Fruit fly (Drosophila melanogaster) Kc167 (cell line): ENCODE data around the gene CG14722.

Experiments
- Myc ChIP-seq: fragments of >200 bp; optimal IDR thresholded peaks from 2 replicates; lab custom pipeline; 2017; ENCODE audit warnings: missing external identifiers
- Sin3A ChIP-seq: fragments of >200 bp; optimal IDR thresholded peaks from 2 replicates; lab custom pipeline; 2018; ENCODE audit warnings: missing external identifiers
- h ChIP-seq: fragments of >200 bp; optimal IDR thresholded peaks from 3 replicates; lab custom pipeline; 2018; ENCODE audit warnings: missing external identifiers
- insv ChIP-seq: fragments of >200 bp; optimal IDR thresholded peaks from 3 replicates; lab custom pipeline; 2018; ENCODE audit warnings: missing external identifiers
- psq ChIP-seq: fragments of >200 bp; optimal IDR thresholded peaks from 2 replicates; lab custom pipeline; 2017; ENCODE audit warnings: missing external identifiers
- ttk ChIP-seq: sonication (Bioruptor generic); optimal IDR thresholded peaks from 2 replicates; lab custom pipeline; 2017; ENCODE audit warnings: missing external identifiers

Gene CG14722

dm6 chr3R:11751756-11752155, 10.1 kb downstream of the CG14722 start:
- no peak for TF ChIP-seq psq (lab: Kevin White, UChicago)

DNA sequence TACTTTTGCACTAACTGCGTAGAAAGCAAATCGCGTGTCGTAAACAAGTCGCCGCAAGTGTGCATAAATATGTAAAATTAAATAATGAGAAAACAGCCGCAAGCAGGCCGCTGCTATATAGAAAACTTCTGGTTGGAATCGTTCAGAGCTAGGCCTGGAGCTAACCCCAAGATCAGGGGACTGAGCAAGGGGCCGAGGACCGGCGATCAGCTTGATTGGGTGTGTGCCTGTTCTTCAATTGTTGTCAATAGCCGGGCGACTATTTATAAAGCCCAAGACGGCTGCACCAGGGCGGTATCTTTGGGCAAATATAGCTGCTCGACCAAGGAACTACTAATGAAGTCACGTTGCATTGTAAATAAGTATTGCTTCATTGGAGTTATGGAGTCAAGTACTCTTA, 15.1 kb downstream of the CG14722 start:
- TF ChIP-seq h (lab: Kevin White, UChicago), result no peak
- no peak for TF ChIP-seq Sin3A (lab: Kevin White, UChicago)

DNA sequence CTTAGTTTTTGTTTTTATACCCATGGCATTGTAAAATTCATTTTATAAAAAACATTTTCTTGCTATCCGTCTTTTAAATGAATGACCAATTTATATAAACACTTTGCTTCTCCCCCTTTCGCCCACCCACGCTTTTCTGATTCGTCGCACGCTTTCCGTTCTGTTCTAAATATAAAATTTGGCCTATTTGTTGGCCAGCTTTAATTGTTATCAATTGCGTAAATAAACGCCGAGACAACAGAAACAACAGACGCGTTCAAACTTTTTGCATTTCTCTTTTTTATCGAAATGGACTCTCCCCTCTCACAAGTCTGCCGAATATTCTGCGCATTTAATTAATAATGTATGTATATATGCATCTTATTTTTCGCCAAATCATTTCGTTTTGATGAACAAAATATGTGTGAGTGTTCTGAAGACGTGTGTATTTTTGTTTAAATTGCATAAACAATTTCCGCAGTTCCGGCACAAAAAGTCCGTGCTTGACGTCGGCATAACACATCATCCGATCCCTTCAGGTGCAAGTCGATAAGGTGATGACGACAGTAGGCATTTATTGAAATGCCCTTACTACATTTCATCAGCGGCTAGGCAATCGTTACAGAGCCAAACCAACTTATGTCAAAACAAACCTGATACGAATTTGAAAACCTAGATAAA, 15.6 kb downstream of the CG14722 start:
- TF ChIP-seq insv (no peak), psq (lab: Kevin White, UChicago) (no peak), Sin3A (lab: Kevin White, UChicago) (no peak), Myc (lab: Kevin White, UChicago) (no peak), h (lab: Kevin White, UChicago) (no peak), ttk (lab: Kevin White, UChicago) (no peak)

DNA sequence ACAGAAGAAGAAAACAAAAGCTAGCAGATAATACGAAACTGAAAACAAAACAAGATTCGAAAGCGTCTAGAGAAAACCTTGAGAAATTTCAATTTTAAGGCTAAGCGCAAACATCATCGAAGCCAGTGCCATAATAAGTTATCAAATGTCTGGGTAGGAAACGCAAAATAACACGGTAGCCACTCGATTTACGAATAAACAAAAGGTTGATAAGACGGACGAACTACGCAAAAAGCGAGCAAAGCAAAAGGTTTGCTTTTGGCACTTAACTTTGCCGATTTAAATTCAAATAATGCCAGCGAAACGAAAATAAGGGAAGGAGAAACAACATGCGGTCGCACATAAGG, 16.4 kb downstream of the CG14722 start:
- TF ChIP-seq Sin3A (lab: Kevin White, UChicago) (no peak), h (lab: Kevin White, UChicago) (no peak), ttk (lab: Kevin White, UChicago) (no peak), insv (no peak), Myc (lab: Kevin White, UChicago) (no peak), psq (lab: Kevin White, UChicago) (no peak)

DNA sequence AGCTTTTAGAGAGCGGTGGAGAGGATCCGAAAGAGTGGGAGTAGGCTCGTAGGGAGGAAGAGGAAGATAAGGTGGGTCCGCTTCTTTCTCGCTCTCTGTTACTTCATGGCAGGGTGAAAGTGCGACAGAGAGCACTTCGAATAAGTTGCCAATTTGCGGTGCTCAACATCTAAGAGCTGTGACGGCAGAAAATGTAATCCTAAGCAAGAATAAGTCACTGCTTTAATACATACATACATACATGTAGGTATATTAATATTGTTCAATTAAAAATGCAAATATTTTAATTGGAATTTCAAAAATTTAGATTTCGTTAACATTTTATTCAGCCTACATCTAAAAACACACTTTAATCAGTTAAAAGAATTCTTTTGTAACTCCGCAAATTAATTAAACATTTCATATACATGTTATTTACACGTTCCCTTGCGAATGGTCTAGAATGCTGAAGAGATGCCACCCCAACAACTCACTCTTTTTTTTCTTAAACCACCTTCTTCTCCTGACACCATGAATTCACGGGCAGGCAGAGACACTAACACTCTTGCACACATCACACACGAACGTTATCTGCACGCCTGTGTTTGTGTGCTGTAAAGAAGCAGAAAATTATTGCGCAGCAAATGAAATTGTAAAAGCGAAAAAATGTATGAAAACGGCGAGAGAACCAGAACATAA, 17.0 kb downstream of the CG14722 start:
- TF ChIP-seq Myc (lab: Kevin White, UChicago) (no peak), h (lab: Kevin White, UChicago) (no peak), psq (lab: Kevin White, UChicago) (no peak), ttk (lab: Kevin White, UChicago) (no peak), insv (no peak), Sin3A (lab: Kevin White, UChicago) (no peak)

DNA sequence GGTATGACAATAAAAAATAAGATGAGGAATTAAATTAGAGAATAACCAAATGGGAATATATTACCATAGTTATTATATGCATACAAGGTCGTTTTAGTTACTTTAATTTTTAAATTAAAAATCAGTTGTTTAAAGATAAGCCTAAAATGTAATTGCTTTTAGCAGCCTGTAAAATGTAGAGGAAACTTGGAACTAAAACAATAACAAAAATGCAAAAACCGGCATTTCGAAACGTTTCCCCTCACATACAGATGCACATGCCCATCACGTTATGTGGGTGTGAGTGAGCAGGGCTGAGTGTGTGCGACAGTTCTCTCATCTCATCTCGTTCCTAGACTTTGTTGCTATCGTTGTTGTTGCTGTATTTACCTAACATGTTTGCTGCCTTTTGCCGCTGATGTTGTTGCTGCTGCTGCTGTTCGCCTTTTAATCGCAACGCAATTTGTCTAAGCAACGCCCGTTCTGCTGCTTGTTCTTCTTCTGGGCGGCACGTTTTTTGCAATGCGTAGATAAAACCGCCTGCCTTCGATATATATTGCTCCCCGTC, 17.6 kb downstream of the CG14722 start:
- no peak for TF ChIP-seq Myc (lab: Kevin White, UChicago)

- TF ChIP-seq insv (no peak), h (lab: Kevin White, UChicago) (no peak), ttk (lab: Kevin White, UChicago) (no peak)
Observed at dm6 chr3R:11759971-11760370, 18.3 kb downstream of the CG14722 start.

dm6 chr3R:11760669-11761387, 19.1 kb downstream of the CG14722 start:
- TF ChIP-seq insv (no peak), Myc (lab: Kevin White, UChicago) (no peak), psq (lab: Kevin White, UChicago) (no peak), ttk (lab: Kevin White, UChicago) (no peak)

DNA sequence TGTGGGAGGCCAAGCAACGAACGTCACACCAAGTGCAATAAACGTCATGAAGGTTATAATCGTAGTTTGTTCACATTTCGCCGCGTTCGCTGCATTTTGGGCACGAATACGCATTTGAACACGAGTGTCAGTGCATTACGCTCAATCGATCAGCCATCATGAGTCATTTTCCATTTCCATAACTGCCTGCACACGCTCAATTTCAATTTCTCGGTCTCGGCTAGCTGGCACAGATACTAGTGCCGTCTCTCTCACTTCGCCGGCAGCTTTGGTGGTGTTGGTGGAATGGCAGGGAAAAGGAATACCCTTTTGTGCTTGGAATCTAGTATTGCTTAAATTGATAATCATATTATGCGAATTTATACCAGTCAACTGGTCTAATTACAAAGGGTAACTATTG, 20.0 kb downstream of the CG14722 start:
- no peak for TF ChIP-seq insv
- TF ChIP-seq Myc (lab: Kevin White, UChicago), result no peak
- TF ChIP-seq h (lab: Kevin White, UChicago), result no peak
- no peak for TF ChIP-seq Sin3A (lab: Kevin White, UChicago)
- no peak for TF ChIP-seq psq (lab: Kevin White, UChicago)
- TF ChIP-seq ttk (lab: Kevin White, UChicago), result no peak

DNA sequence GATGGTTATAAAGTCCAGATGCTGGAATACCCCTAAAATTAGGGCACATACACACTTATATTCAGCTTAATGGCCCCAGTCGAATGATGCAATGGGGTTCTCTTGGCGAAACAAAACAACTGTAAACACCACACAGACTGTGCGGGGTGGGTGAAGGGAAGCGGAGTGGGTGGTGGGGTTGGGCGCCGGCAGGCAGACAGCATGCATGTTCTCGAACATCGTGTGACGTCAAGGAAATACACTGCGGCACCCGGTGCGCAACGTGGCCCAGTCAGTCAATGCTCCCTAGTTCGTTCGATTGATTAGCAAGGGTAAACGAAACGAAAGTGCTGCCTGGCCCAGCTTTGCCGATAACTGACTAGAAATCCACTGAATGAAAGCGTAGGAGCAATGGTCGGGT, 20.8 kb downstream of the CG14722 start:
- TF ChIP-seq ttk (lab: Kevin White, UChicago) (no peak), psq (lab: Kevin White, UChicago) (no peak), insv (no peak), h (lab: Kevin White, UChicago) (no peak), Myc (lab: Kevin White, UChicago) (no peak), Sin3A (lab: Kevin White, UChicago) (no peak)

DNA sequence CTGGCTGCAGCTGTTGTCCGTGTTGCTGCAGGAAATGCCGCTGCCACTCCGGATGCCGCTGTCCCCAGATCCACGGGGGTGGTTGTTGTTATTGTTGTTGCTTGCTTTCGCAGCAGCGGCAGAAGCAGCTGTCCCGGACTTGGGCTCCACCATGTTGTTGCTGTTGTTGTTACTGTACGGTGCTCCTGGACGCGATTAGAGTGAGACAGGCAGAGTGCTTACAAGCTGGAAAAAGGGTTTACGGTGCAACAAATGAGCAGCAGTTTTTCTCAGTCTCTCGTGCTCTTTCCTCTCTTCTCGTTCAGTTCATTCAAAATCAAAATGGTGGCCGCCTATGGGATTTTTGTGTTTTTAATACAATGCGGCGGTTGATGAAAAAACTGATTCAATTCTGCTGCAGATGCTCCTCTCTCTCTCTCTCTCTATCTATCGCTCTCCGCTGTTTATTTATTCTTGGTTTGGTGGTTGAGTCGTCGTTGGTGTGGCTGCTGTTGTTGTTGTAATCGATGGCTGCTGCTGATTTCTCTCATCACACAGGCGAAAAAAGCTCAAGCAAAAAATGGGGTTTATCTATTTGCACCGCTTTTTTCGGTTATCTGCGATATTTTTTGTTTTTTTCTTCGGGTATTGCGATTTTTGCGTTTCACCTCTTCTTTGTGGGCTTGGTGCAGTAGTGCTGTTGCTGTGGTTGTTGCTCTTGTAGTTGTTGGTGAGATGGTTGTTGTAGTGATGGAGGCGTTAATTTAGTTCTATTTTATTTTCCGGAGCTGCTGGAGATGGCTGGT, 22.0 kb downstream of the CG14722 start:
- TF ChIP-seq insv (no peak), Sin3A (lab: Kevin White, UChicago) (no peak), ttk (lab: Kevin White, UChicago) (no peak), psq (lab: Kevin White, UChicago) (no peak), Myc (lab: Kevin White, UChicago) (no peak), h (lab: Kevin White, UChicago) (no peak)
